Fruit fly (Drosophila melanogaster) whole organism, embryonic: ENCODE results near the gene Spn27A.

Experiments
- Aef1 ChIP-seq: fragments of 200-800 bp; sonication (Bioruptor generic); IDR thresholded peaks from 3 replicates; pipeline ENCODE4 v1.3.6; 2022; ENCODE audit warnings: missing biosample characterization, missing genetic modification characterization
- CG10274 ChIP-seq: fragments of 200-800 bp; sonication (Bioruptor generic); optimal IDR thresholded peaks from 3 replicates; lab custom pipeline; 2017; ENCODE audit warnings: missing biosample characterization, mild to moderate bottlenecking, missing genetic modification characterization
- CG10321 ChIP-seq: fragments of 200-800 bp; sonication (Bioruptor generic); IDR thresholded peaks from 2 replicates; pipeline ENCODE4 v1.3.6; 2022; ENCODE audit warnings: missing biosample characterization, missing genetic modification characterization
- CG10366 ChIP-seq: fragments of 200-800 bp; sonication (Bioruptor generic); IDR thresholded peaks from 2 replicates; pipeline ENCODE4 v1.3.6; 2022; ENCODE audit warnings: missing biosample characterization, missing genetic modification characterization
- CG11093 ChIP-seq: fragments of 200-800 bp; sonication (Bioruptor generic); IDR thresholded peaks from 3 replicates; pipeline ENCODE4 v1.3.6; 2022; ENCODE audit warnings: missing biosample characterization, missing genetic modification characterization
- CG12104 ChIP-seq: fragments of 200-800 bp; sonication (Bioruptor generic); optimal IDR thresholded peaks from 3 replicates; lab custom pipeline; 2016; ENCODE audit warnings: missing biosample characterization, missing genetic modification characterization
- CG12155 ChIP-seq: fragments of 200-800 bp; sonication (Bioruptor generic); optimal IDR thresholded peaks from 3 replicates; lab custom pipeline; 2016; ENCODE audit warnings: missing biosample characterization, missing genetic modification characterization
- CG1233 ChIP-seq: fragments of 200-800 bp; sonication (Bioruptor generic); optimal IDR thresholded peaks from 4 replicates; lab custom pipeline; 2018; ENCODE audit warnings: missing biosample characterization, mild to moderate bottlenecking, missing genetic modification characterization
- CG12391 ChIP-seq: fragments of 200-800 bp; sonication (Bioruptor generic); optimal IDR thresholded peaks from 3 replicates; lab custom pipeline; 2018; ENCODE audit warnings: missing biosample characterization, mild to moderate bottlenecking, missing genetic modification characterization, moderate library complexity
- CG14014 ChIP-seq: fragments of 200-800 bp; sonication (Bioruptor generic); IDR thresholded peaks from 2 replicates; pipeline ENCODE4 v1.3.6; 2022; ENCODE audit warnings: missing biosample characterization, missing genetic modification characterization
- CG16813 ChIP-seq: fragments of 200-800 bp; sonication (Bioruptor generic); IDR thresholded peaks from 3 replicates; pipeline ENCODE4 v1.3.6; 2022; ENCODE audit warnings: missing biosample characterization, missing genetic modification characterization; ENCODE audit not compliant: partially characterized antibody
- CG17359 ChIP-seq: fragments of 200-800 bp; sonication (Bioruptor generic); optimal IDR thresholded peaks from 3 replicates; lab custom pipeline; 2018; ENCODE audit warnings: missing biosample characterization, mild to moderate bottlenecking, missing genetic modification characterization, moderate library complexity
- CG17361 ChIP-seq: fragments of 200-800 bp; sonication (Bioruptor generic); IDR thresholded peaks from 3 replicates; pipeline ENCODE4 v1.3.6; 2022; ENCODE audit warnings: missing biosample characterization, missing genetic modification characterization
- CG17385 ChIP-seq: fragments of 200-800 bp; sonication (Bioruptor generic); optimal IDR thresholded peaks from 3 replicates; lab custom pipeline; 2018; ENCODE audit warnings: missing biosample characterization, mild to moderate bottlenecking, missing genetic modification characterization
- CG17568 ChIP-seq: fragments of 200-800 bp; sonication (Bioruptor generic); optimal IDR thresholded peaks from 2 replicates; lab custom pipeline; 2018; ENCODE audit warnings: missing biosample characterization, mild to moderate bottlenecking, missing genetic modification characterization, moderate library complexity
- CG2199 ChIP-seq: fragments of 200-800 bp; sonication (Bioruptor generic); IDR thresholded peaks from 3 replicates; pipeline ENCODE4 v1.3.6; 2022; ENCODE audit warnings: missing biosample characterization, missing genetic modification characterization
- CG31365 ChIP-seq: fragments of 200-800 bp; sonication (Bioruptor generic); optimal IDR thresholded peaks from 2 replicates; lab custom pipeline; 2018; ENCODE audit warnings: missing biosample characterization, mild to moderate bottlenecking, missing genetic modification characterization
- CG4328 ChIP-seq: fragments of 200-800 bp; sonication (Bioruptor generic); optimal IDR thresholded peaks from 3 replicates; lab custom pipeline; 2017; ENCODE audit warnings: missing biosample characterization, missing genetic modification reagents, missing genetic modification characterization
- CG4360 ChIP-seq: fragments of 200-800 bp; sonication (Bioruptor generic); IDR thresholded peaks from 2 replicates; pipeline ENCODE4 v1.3.6; 2022; ENCODE audit warnings: missing biosample characterization, missing genetic modification characterization
- CG4707 ChIP-seq: fragments of 200-800 bp; sonication (Bioruptor generic); optimal IDR thresholded peaks from 2 replicates; lab custom pipeline; 2018; ENCODE audit warnings: missing biosample characterization, mild to moderate bottlenecking, missing genetic modification characterization, moderate library complexity
- CG5180 ChIP-seq: fragments of 200-800 bp; sonication (Bioruptor generic); optimal IDR thresholded peaks from 3 replicates; lab custom pipeline; 2017; ENCODE audit warnings: missing biosample characterization, missing genetic modification characterization, mild to moderate bottlenecking, moderate library complexity, missing genetic modification reagents
- CG6175 ChIP-seq: fragments of 200-800 bp; sonication (Bioruptor generic); IDR thresholded peaks from 3 replicates; pipeline ENCODE4 v1.3.6; 2022; ENCODE audit warnings: missing biosample characterization, missing genetic modification characterization
- CG7963 ChIP-seq: fragments of 200-800 bp; sonication (Bioruptor generic); IDR thresholded peaks from 3 replicates; pipeline ENCODE4 v1.3.6; 2022; ENCODE audit warnings: missing biosample characterization, missing genetic modification characterization; ENCODE audit not compliant: partially characterized antibody
- CoRest ChIP-seq: fragments of 200-800 bp; sonication (Bioruptor generic); optimal IDR thresholded peaks from 3 replicates; lab custom pipeline; 2018; ENCODE audit warnings: missing biosample characterization, mild to moderate bottlenecking, missing genetic modification characterization, moderate library complexity
- Dbx ChIP-seq: fragments of 200-800 bp; sonication (Bioruptor generic); IDR thresholded peaks from 3 replicates; pipeline ENCODE4 v1.3.6; 2022; ENCODE audit warnings: missing biosample characterization, missing genetic modification characterization
- Doc2 ChIP-seq: fragments of 200-800 bp; sonication (Bioruptor generic); IDR thresholded peaks from 2 replicates; pipeline ENCODE4 v1.3.6; 2022; ENCODE audit warnings: missing biosample characterization, missing genetic modification characterization
- Dref ChIP-seq: fragments of 200-800 bp; sonication (Bioruptor generic); IDR thresholded peaks from 2 replicates; pipeline ENCODE4 v1.3.6; 2022; ENCODE audit warnings: missing biosample characterization, missing genetic modification characterization
- Fer1 ChIP-seq: fragments of 200-800 bp; sonication (Bioruptor generic); optimal IDR thresholded peaks from 2 replicates; lab custom pipeline; 2017; ENCODE audit warnings: missing biosample characterization, mild to moderate bottlenecking, missing genetic modification characterization
- Gsc ChIP-seq: fragments of 200-800 bp; sonication (Bioruptor generic); IDR thresholded peaks from 2 replicates; pipeline ENCODE4 v1.3.6; 2022; ENCODE audit warnings: missing biosample characterization, missing genetic modification characterization
- Hmx ChIP-seq: fragments of 200-800 bp; sonication (Bioruptor generic); optimal IDR thresholded peaks from 2 replicates; lab custom pipeline; 2016; ENCODE audit warnings: missing biosample characterization, missing genetic modification characterization
- Hsf ChIP-seq: fragments of 200-800 bp; sonication (Bioruptor generic); optimal IDR thresholded peaks from 3 replicates; lab custom pipeline; 2016; ENCODE audit warnings: missing biosample characterization, missing genetic modification characterization
- MTF-1 ChIP-seq: fragments of 200-800 bp; sonication (Bioruptor generic); optimal IDR thresholded peaks from 2 replicates; lab custom pipeline; 2018; ENCODE audit warnings: missing biosample characterization, mild to moderate bottlenecking, missing genetic modification characterization, borderline replicate concordance
- Ptx1 ChIP-seq: fragments of 200-800 bp; sonication (Bioruptor generic); IDR thresholded peaks from 2 replicates; pipeline ENCODE4 v1.3.6; 2022; ENCODE audit warnings: missing biosample characterization, missing genetic modification characterization
- Sox102F ChIP-seq: fragments of 200-800 bp; sonication (Bioruptor generic); optimal IDR thresholded peaks from 2 replicates; lab custom pipeline; 2018; ENCODE audit warnings: missing biosample characterization, mild to moderate bottlenecking, missing genetic modification characterization, moderate library complexity
- Sry-β ChIP-seq: fragments of 200-800 bp; sonication (Bioruptor generic); optimal IDR thresholded peaks from 2 replicates; lab custom pipeline; 2018; ENCODE audit warnings: missing biosample characterization, mild to moderate bottlenecking, missing genetic modification characterization, moderate library complexity
- ase ChIP-seq: fragments of 200-800 bp; sonication (Bioruptor generic); IDR thresholded peaks from 3 replicates; pipeline ENCODE4 v1.3.6; 2022; ENCODE audit warnings: missing biosample characterization, missing genetic modification characterization
- caup ChIP-seq: fragments of 200-800 bp; sonication (Bioruptor generic); optimal IDR thresholded peaks from 3 replicates; lab custom pipeline; 2017; ENCODE audit warnings: missing biosample characterization, mild to moderate bottlenecking, missing genetic modification characterization, moderate library complexity; ENCODE audit not compliant: severe bottlenecking
- croc ChIP-seq: fragments of 200-800 bp; sonication (Bioruptor generic); conservative IDR thresholded peaks from 3 replicates; pipeline ENCODE4 v1.3.6; 2022; ENCODE audit warnings: missing biosample characterization, missing genetic modification characterization
- fru ChIP-seq: fragments of >200 bp; optimal IDR thresholded peaks from 2 replicates; lab custom pipeline; 2017
- grau ChIP-seq: fragments of 200-800 bp; optimal IDR thresholded peaks from 3 replicates; lab custom pipeline; 2019; ENCODE audit warnings: missing biosample characterization, mild to moderate bottlenecking, missing genetic modification characterization, moderate library complexity
- gro ChIP-seq: fragments of 200-800 bp; sonication (Bioruptor generic); optimal IDR thresholded peaks from 2 replicates; lab custom pipeline; 2016; ENCODE audit warnings: missing biosample characterization, missing genetic modification characterization
- gsb-n ChIP-seq: fragments of 200-800 bp; sonication (Bioruptor generic); optimal IDR thresholded peaks from 3 replicates; lab custom pipeline; 2018; ENCODE audit warnings: missing biosample characterization, mild to moderate bottlenecking, missing genetic modification characterization
- lola ChIP-seq, 3 experiments: fragments of >200 bp in 2 of 3; fragments of 200-800 bp in 1 of 3; sonication (Bioruptor generic) in 1 of 3; optimal IDR thresholded peaks; 2 replicates each; lab custom pipeline; 2017 to 2019; ENCODE audit warnings: missing biosample characterization in 3 of 3, missing genetic modification characterization in 3 of 3, mild to moderate bottlenecking in 1 of 3, moderate library complexity in 1 of 3
- oc ChIP-seq: fragments of 200-800 bp; sonication (Bioruptor generic); optimal IDR thresholded peaks from 2 replicates; lab custom pipeline; 2018; ENCODE audit warnings: missing biosample characterization, mild to moderate bottlenecking, missing genetic modification characterization, moderate library complexity
- org-1 ChIP-seq: fragments of 200-800 bp; sonication (Bioruptor generic); optimal IDR thresholded peaks from 2 replicates; lab custom pipeline; 2017; ENCODE audit warnings: missing biosample characterization, missing genetic modification characterization
- pho ChIP-seq: fragments of 200-800 bp; sonication (Bioruptor generic); optimal IDR thresholded peaks from 2 replicates; lab custom pipeline; 2016; ENCODE audit warnings: missing biosample characterization, missing genetic modification characterization
- stc ChIP-seq: fragments of 200-800 bp; sonication (Bioruptor generic); IDR thresholded peaks from 2 replicates; pipeline ENCODE4 v1.3.6; 2022; ENCODE audit warnings: missing biosample characterization, missing genetic modification characterization
- stwl ChIP-seq: fragments of 200-800 bp; sonication (Bioruptor generic); optimal IDR thresholded peaks from 3 replicates; lab custom pipeline; 2018; ENCODE audit warnings: missing biosample characterization, mild to moderate bottlenecking, missing genetic modification characterization, moderate library complexity
- trh ChIP-seq: fragments of 200-800 bp; sonication (Bioruptor generic); optimal IDR thresholded peaks from 2 replicates; lab custom pipeline; 2016; ENCODE audit warnings: missing biosample characterization, missing genetic modification characterization
- tx ChIP-seq: fragments of 200-800 bp; sonication (Bioruptor generic); optimal IDR thresholded peaks from 2 replicates; lab custom pipeline; 2016; ENCODE audit warnings: missing biosample characterization, missing genetic modification characterization
- zfh1 ChIP-seq: fragments of 200-800 bp; sonication (Bioruptor generic); IDR thresholded peaks from 3 replicates; pipeline ENCODE4 v1.3.6; 2022; ENCODE audit warnings: missing biosample characterization, missing genetic modification characterization

Spn27A gene

DNA sequence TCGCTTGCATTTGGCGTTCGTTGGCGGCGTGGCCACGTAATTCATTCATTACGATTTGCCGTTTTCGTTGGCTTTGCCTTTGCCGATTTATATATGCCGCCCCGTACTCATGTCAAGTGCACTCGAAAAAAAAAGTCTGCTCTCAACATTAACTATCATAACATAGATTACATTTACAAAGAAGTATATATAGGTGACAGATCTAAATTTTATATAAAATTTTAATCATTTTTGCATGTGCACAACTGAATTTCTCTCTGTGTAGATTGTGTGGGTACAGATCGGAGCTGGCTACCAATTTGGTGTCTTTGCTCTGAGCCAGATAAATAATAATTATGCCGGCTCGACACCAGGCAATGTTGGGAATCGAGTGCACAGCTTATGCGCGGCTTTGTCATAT, 25.2 kb upstream of the Spn27A start (continued):
- TF ChIP-seq CG17385 (GFP tag; lab: Kevin White, UChicago), result peak; percentile 8
- no peak for TF ChIP-seq stwl
- no peak for TF ChIP-seq fru (lab: Kevin White, UChicago)
- TF ChIP-seq Sry-β (GFP tag; lab: Kevin White, UChicago), result no peak
- peak; percentile 59 for TF ChIP-seq Sox102F (GFP tag; lab: Kevin White, UChicago)
- TF ChIP-seq CG17359 (tag; lab: Kevin White, UChicago), result peak; percentile 31
- peak; percentile 74; the same call in 2 of the 3 replicates for TF ChIP-seq zfh1
- TF ChIP-seq gro, result no peak
- TF ChIP-seq CG1233 (GFP tag; lab: Kevin White, UChicago), result peak; percentile 47
- 0 out of 3 replicates have a peak, but pooled peaks have one; percentile 20 for TF ChIP-seq CG6175
- peak; percentile 58; the same call in 1 of the 2 replicates for TF ChIP-seq CG14014
- TF ChIP-seq CG31365 (tag; lab: Kevin White, UChicago), result no peak
- no peak for TF ChIP-seq CG5180
- no peak for TF ChIP-seq CG12104 (GFP tag; lab: Kevin White, UChicago)
- peak; percentile 9 for TF ChIP-seq CoRest (tag; lab: Kevin White, UChicago)
- TF ChIP-seq org-1 (GFP tag; lab: Kevin White, UChicago), result no peak
- TF ChIP-seq tx (GFP tag; lab: Kevin White, UChicago), result no peak
- peak; percentile 24 for TF ChIP-seq oc
- peak; percentile 54; the same call in 2 of the 3 replicates for TF ChIP-seq Aef1 (GFP tag; lab: Robert Waterston, UW)
- TF ChIP-seq CG10321, result no peak
- peak; percentile 40 for TF ChIP-seq CG12391 (tag; lab: Kevin White, UChicago)
- TF ChIP-seq caup (GFP tag; lab: Kevin White, UChicago), result peak; percentile 1
- TF ChIP-seq CG17568 (GFP tag; lab: Kevin White, UChicago), result no peak
- no peak for TF ChIP-seq Gsc (GFP tag; lab: Robert Waterston, UW)
- no peak for TF ChIP-seq Dref (GFP tag; lab: Robert Waterston, UW)
- peak; percentile 71 for TF ChIP-seq stc
- TF ChIP-seq trh (GFP tag; lab: Kevin White, UChicago), result no peak
- no peak; the same call in 1 of the 2 replicates for TF ChIP-seq CG10366 (GFP tag; lab: Robert Waterston, UW)
- no peak for TF ChIP-seq pho (GFP tag; lab: Kevin White, UChicago)
- TF ChIP-seq Hmx (GFP tag; lab: Kevin White, UChicago), result no peak
- TF ChIP-seq CG4328 (GFP tag; lab: Kevin White, UChicago), result no peak
- peak; percentile 2 for TF ChIP-seq Fer1
- TF ChIP-seq Dbx (GFP tag; lab: Robert Waterston, UW), result no peak
- TF ChIP-seq CG12155 (GFP tag; lab: Kevin White, UChicago), result no peak
- TF ChIP-seq CG11093 (GFP tag; lab: Robert Waterston, UW), result peak; percentile 57; the same call in 1 of the 3 replicates
- no peak for TF ChIP-seq croc
- no peak for TF ChIP-seq CG10274
- peak; percentile 72 for TF ChIP-seq Ptx1
- TF ChIP-seq lola (GFP tag; optimal IDR thresholded peaks at IDR 0.05; lab: Kevin White, UChicago), result peak in 1 of 3 experiments; percentile 22
- no peak for TF ChIP-seq CG2199
- TF ChIP-seq CG16813 (GFP tag; lab: Robert Waterston, UW), result no peak
- no peak for TF ChIP-seq CG7963 (GFP tag; lab: Robert Waterston, UW)
- peak; percentile 3 for TF ChIP-seq gsb-n (tag; lab: Kevin White, UChicago)
- no peak for TF ChIP-seq MTF-1 (GFP tag; lab: Kevin White, UChicago)
- TF ChIP-seq Doc2, result no peak
- no peak for TF ChIP-seq CG4707 (GFP tag; lab: Kevin White, UChicago)
- TF ChIP-seq grau, result peak; percentile 50
- peak; percentile 39; the same call in 1 of the 3 replicates for TF ChIP-seq CG17361
- peak; percentile 27 for TF ChIP-seq Hsf (GFP tag; lab: Kevin White, UChicago)
- peak; percentile 59; the same call in 1 of the 3 replicates for TF ChIP-seq ase (GFP tag; lab: Robert Waterston, UW)
- no peak for TF ChIP-seq CG4360
